Fruit fly (Drosophila melanogaster): ENCODE results near the gene fz2.

- TF ChIP-seq Dll (optimal IDR thresholded peaks at IDR 0.05) (no peak), CG8478 (optimal IDR thresholded peaks at IDR 0.05) (no peak), usp (GFP tag; optimal IDR thresholded peaks at IDR 0.05) (no peak)
Observed at dm6 chr3L:19092125-19093058, 142.8 kb downstream of the fz2 start, which contains the start of gene MESR6.
